Fruit fly (Drosophila melanogaster) whole organism, embryonic: ENCODE data around the gene CG1161.
A peak's percentile ranks its signal among the peaks of the same experiment; 100 is the strongest.

Experiments used
- CG10209 ChIP-seq: fragments of 200-800 bp; sonication (Bioruptor generic); optimal IDR thresholded peaks from 3 replicates; lab custom pipeline; 2017; ENCODE audit warnings: missing biosample characterization, mild to moderate bottlenecking, missing genetic modification characterization, missing genetic modification reagents
- CG11560 ChIP-seq: fragments of 200-800 bp; sonication (Bioruptor generic); IDR thresholded peaks from 3 replicates; pipeline ENCODE4 v1.3.6; 2022; ENCODE audit warnings: missing biosample characterization, missing genetic modification characterization
- CG13894 ChIP-seq: fragments of 200-800 bp; sonication (Bioruptor generic); optimal IDR thresholded peaks from 3 replicates; lab custom pipeline; 2018; ENCODE audit warnings: missing biosample characterization, mild to moderate bottlenecking, missing genetic modification characterization, moderate library complexity
- CG14050 ChIP-seq: fragments of 200-800 bp; sonication (Bioruptor generic); IDR thresholded peaks from 3 replicates; pipeline ENCODE4 v1.3.6; 2022; ENCODE audit warnings: missing biosample characterization, missing genetic modification characterization
- Drgx ChIP-seq: fragments of 200-800 bp; sonication (Bioruptor generic); IDR thresholded peaks from 2 replicates; pipeline ENCODE4 v1.3.6; 2022; ENCODE audit warnings: missing biosample characterization, missing genetic modification characterization
- az2 ChIP-seq: fragments of 200-800 bp; sonication (Bioruptor generic); optimal IDR thresholded peaks from 3 replicates; lab custom pipeline; 2016; ENCODE audit warnings: missing biosample characterization, missing genetic modification characterization

- TF ChIP-seq CG11560 (tag; lab: Robert Waterston, UW) (no peak), az2 (GFP tag; lab: Kevin White, UChicago) (no peak), Drgx (peak; percentile 29; the same call in 1 of the 2 replicates), CG13894 (tag; lab: Kevin White, UChicago) (no peak), CG10209 (GFP tag; lab: Kevin White, UChicago) (no peak), CG14050 (no peak)
These were observed 34.5 kb downstream of the CG1161 start for dm6 chr3R:5389435-5389834.
